Fruit fly (Drosophila melanogaster) S2 (cell line): ENCODE measurements around the gene CG32195.

Source experiments
- CG8478 ChIP-seq: fragments of >200 bp; optimal IDR thresholded peaks from 2 replicates; lab custom pipeline; 2018
- CTCF ChIP-seq, 2 experiments: fragments of >200 bp; optimal IDR thresholded peaks; 2 replicates each; lab custom pipeline; 2018

DNA sequence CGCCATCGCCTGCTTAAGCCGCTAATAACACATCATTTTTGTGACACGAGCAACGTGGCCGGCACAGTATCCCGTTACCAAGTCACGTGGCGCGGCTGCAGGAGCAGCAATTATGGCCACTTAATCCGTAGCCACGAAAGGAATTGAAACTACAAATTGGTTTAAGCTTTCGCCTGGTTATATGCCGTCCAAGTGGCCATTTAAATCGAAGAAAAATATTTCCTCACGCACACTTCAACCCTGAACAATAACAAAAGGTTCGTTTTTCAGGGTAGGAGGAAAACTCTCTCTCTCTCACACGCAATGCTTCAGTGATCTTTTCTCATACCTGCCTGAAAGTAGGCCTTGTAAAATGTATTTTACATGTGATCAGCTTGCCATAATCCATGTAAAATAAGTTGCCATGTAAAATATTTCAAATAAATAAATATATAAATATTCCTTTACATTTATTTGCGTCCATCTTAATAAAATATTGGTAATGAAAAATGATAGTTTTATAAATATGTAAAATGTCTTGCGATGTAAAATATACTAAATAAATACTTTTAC is 54.3 kb downstream of the CG32195 start:
- peak; percentile 48 to 55 for TF ChIP-seq CTCF (optimal IDR thresholded peaks at IDR 0.05; lab: Kevin White, UChicago)
- TF ChIP-seq CG8478, result no peak
